Fruit fly (Drosophila melanogaster) Kc167 (cell line): ENCODE measurements around the gene Sp1.

Source experiments
- Myc ChIP-seq: fragments of >200 bp; optimal IDR thresholded peaks from 2 replicates; lab custom pipeline; 2017; ENCODE audit warnings: missing external identifiers
- Sin3A ChIP-seq: fragments of >200 bp; optimal IDR thresholded peaks from 2 replicates; lab custom pipeline; 2018; ENCODE audit warnings: missing external identifiers
- h ChIP-seq: fragments of >200 bp; optimal IDR thresholded peaks from 3 replicates; lab custom pipeline; 2018; ENCODE audit warnings: missing external identifiers
- insv ChIP-seq: fragments of >200 bp; optimal IDR thresholded peaks from 3 replicates; lab custom pipeline; 2018; ENCODE audit warnings: missing external identifiers
- psq ChIP-seq: fragments of >200 bp; optimal IDR thresholded peaks from 2 replicates; lab custom pipeline; 2017; ENCODE audit warnings: missing external identifiers
- ttk ChIP-seq: sonication (Bioruptor generic); optimal IDR thresholded peaks from 2 replicates; lab custom pipeline; 2017; ENCODE audit warnings: missing external identifiers

Sp1 gene

dm6 chrX:9729013-9730002 lies at the start of gene Sp1:
Gene Sp1 (plus strand): TSS chrX:9729648.
- no peak for TF ChIP-seq psq (lab: Kevin White, UChicago)
- no peak for TF ChIP-seq ttk (lab: Kevin White, UChicago)
- no peak for TF ChIP-seq insv (lab: Kevin White, UChicago)
- no peak for TF ChIP-seq Myc (lab: Kevin White, UChicago)
- no peak for TF ChIP-seq Sin3A (lab: Kevin White, UChicago)
- TF ChIP-seq h (lab: Kevin White, UChicago), result no peak

- TF ChIP-seq ttk (lab: Kevin White, UChicago) (no peak), insv (lab: Kevin White, UChicago) (no peak), Sin3A (lab: Kevin White, UChicago) (no peak), Myc (lab: Kevin White, UChicago) (no peak), h (lab: Kevin White, UChicago) (no peak), psq (lab: Kevin White, UChicago) (no peak)
Measured at dm6 chrX:9684158-9684557, 45.3 kb upstream of the Sp1 start.

- TF ChIP-seq h (lab: Kevin White, UChicago) (no peak), psq (lab: Kevin White, UChicago) (no peak), Myc (lab: Kevin White, UChicago) (no peak), insv (lab: Kevin White, UChicago) (no peak), Sin3A (lab: Kevin White, UChicago) (no peak), ttk (lab: Kevin White, UChicago) (no peak)
Measured at dm6 chrX:9684697-9685567, 44.5 kb upstream of the Sp1 start.

dm6 chrX:9685568-9686413 lies 43.7 kb upstream of the Sp1 start:
- TF ChIP-seq h (lab: Kevin White, UChicago) (no peak), Myc (lab: Kevin White, UChicago) (no peak), ttk (lab: Kevin White, UChicago) (no peak), psq (lab: Kevin White, UChicago) (no peak), insv (lab: Kevin White, UChicago) (no peak), Sin3A (lab: Kevin White, UChicago) (no peak)

- no peak for TF ChIP-seq ttk (lab: Kevin White, UChicago)
- TF ChIP-seq psq (lab: Kevin White, UChicago), result no peak
- no peak for TF ChIP-seq h (lab: Kevin White, UChicago)
Measured at dm6 chrX:9686546-9687219, 42.8 kb upstream of the Sp1 start, which contains the start of gene nej. Gene nej (minus strand): TSS chrX:9687066.

- no peak for TF ChIP-seq Sin3A (lab: Kevin White, UChicago)
- no peak for TF ChIP-seq ttk (lab: Kevin White, UChicago)
- TF ChIP-seq Myc (lab: Kevin White, UChicago), result no peak
- TF ChIP-seq insv (lab: Kevin White, UChicago), result no peak
- TF ChIP-seq h (lab: Kevin White, UChicago), result no peak
- TF ChIP-seq psq (lab: Kevin White, UChicago), result no peak
Measured at dm6 chrX:9687623-9688022, 41.8 kb upstream of the Sp1 start.

- TF ChIP-seq insv (lab: Kevin White, UChicago) (no peak), psq (lab: Kevin White, UChicago) (no peak), Myc (lab: Kevin White, UChicago) (no peak), Sin3A (lab: Kevin White, UChicago) (no peak), h (lab: Kevin White, UChicago) (no peak), ttk (lab: Kevin White, UChicago) (no peak)
Measured at dm6 chrX:9689129-9689528, 40.3 kb upstream of the Sp1 start.

dm6 chrX:9692297-9693013 lies 37.0 kb upstream of the Sp1 start:
- no peak for TF ChIP-seq Myc (lab: Kevin White, UChicago)
- no peak for TF ChIP-seq insv (lab: Kevin White, UChicago)
- TF ChIP-seq h (lab: Kevin White, UChicago), result no peak
- no peak for TF ChIP-seq Sin3A (lab: Kevin White, UChicago)
- no peak for TF ChIP-seq psq (lab: Kevin White, UChicago)
- no peak for TF ChIP-seq ttk (lab: Kevin White, UChicago)

- peak; percentile 2 for TF ChIP-seq insv (lab: Kevin White, UChicago)
- no peak for TF ChIP-seq Sin3A (lab: Kevin White, UChicago)
Measured at dm6 chrX:9693720-9694386, 35.6 kb upstream of the Sp1 start, which contains the start of gene btd. Gene btd (plus strand): TSS chrX:9694186.
